Fruit fly (Drosophila melanogaster) Kc167 (cell line): ENCODE results near the gene CG16758.

Experiments used
- psq ChIP-seq: fragments of >200 bp; optimal IDR thresholded peaks from 2 replicates; lab custom pipeline; 2017; ENCODE audit warnings: missing external identifiers
- ttk ChIP-seq: sonication (Bioruptor generic); optimal IDR thresholded peaks from 2 replicates; lab custom pipeline; 2017; ENCODE audit warnings: missing external identifiers

DNA sequence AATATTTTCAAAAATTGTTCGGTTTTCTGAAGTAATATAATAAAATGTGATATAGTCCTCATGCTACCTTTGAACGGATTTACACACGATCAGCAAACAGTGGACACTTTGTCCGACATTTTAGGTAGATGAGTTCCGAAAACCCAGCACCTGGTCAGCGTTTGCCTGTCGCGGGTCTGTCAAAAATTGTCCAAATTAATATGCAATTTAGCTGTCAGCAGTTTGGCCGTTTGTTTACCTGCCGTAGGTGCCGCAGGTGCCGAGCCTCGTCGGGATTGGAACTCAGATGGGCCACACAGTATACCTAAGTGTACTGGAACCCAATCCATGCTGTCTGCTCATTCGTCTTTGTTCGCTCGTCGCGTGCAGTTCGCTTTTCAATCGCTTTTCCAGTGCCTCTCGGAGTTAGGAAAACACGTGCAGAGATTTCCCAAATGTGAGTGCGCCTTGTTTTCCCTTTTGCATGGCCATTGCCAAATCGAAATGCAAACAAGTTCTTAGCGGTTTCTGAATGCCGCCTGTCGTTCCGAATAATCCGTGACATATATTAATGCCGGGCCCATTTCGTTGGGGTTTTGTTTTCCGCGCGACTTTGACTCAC is 20.4 kb downstream of the CG16758 start:
- TF ChIP-seq psq (lab: Kevin White, UChicago) (no peak), ttk (lab: Kevin White, UChicago) (no peak)
